Fruit fly (Drosophila melanogaster) whole organism, embryonic: ENCODE results near the gene DopEcR.

Source experiments
- B-H2 ChIP-seq: fragments of 200-800 bp; sonication (Bioruptor generic); optimal IDR thresholded peaks from 2 replicates; lab custom pipeline; 2018; ENCODE audit warnings: missing biosample characterization, mild to moderate bottlenecking, missing genetic modification characterization
- CG10462 ChIP-seq: fragments of 200-800 bp; sonication (Bioruptor generic); optimal IDR thresholded peaks from 2 replicates; lab custom pipeline; 2016; ENCODE audit warnings: missing biosample characterization, missing genetic modification characterization
- CG10543 ChIP-seq: fragments of 200-800 bp; sonication (Bioruptor generic); optimal IDR thresholded peaks from 3 replicates; lab custom pipeline; 2017; ENCODE audit warnings: missing biosample characterization, mild to moderate bottlenecking, missing genetic modification characterization, moderate library complexity
- CG11696 ChIP-seq: fragments of 200-800 bp; sonication (Bioruptor generic); IDR thresholded peaks from 2 replicates; pipeline ENCODE4 v1.3.6; 2022; ENCODE audit warnings: missing biosample characterization, missing genetic modification characterization
- CG12391 ChIP-seq: fragments of 200-800 bp; sonication (Bioruptor generic); optimal IDR thresholded peaks from 3 replicates; lab custom pipeline; 2018; ENCODE audit warnings: missing biosample characterization, mild to moderate bottlenecking, missing genetic modification characterization, moderate library complexity
- CG17361 ChIP-seq: fragments of 200-800 bp; sonication (Bioruptor generic); IDR thresholded peaks from 3 replicates; pipeline ENCODE4 v1.3.6; 2022; ENCODE audit warnings: missing biosample characterization, missing genetic modification characterization
- CG17385 ChIP-seq: fragments of 200-800 bp; sonication (Bioruptor generic); optimal IDR thresholded peaks from 3 replicates; lab custom pipeline; 2018; ENCODE audit warnings: missing biosample characterization, mild to moderate bottlenecking, missing genetic modification characterization
- CG1832 ChIP-seq: fragments of 200-800 bp; sonication (Bioruptor generic); optimal IDR thresholded peaks from 2 replicates; lab custom pipeline; 2017; ENCODE audit warnings: missing biosample characterization, mild to moderate bottlenecking, missing genetic modification characterization, inconsistent platforms
- CG2712 ChIP-seq: fragments of 200-800 bp; optimal IDR thresholded peaks from 3 replicates; lab custom pipeline; 2019; ENCODE audit warnings: missing biosample characterization, mild to moderate bottlenecking, missing genetic modification characterization, moderate library complexity
- CG31388 ChIP-seq: fragments of 200-800 bp; sonication (Bioruptor generic); optimal IDR thresholded peaks from 2 replicates; lab custom pipeline; 2016; ENCODE audit warnings: missing biosample characterization, missing genetic modification characterization
- CG31441 ChIP-seq: fragments of 200-800 bp; sonication (Bioruptor generic); IDR thresholded peaks from 2 replicates; pipeline ENCODE4 v1.3.6; 2022; ENCODE audit warnings: missing biosample characterization, missing genetic modification characterization
- CG4282 ChIP-seq: fragments of 200-800 bp; sonication (Bioruptor generic); optimal IDR thresholded peaks from 2 replicates; lab custom pipeline; 2016; ENCODE audit warnings: missing biosample characterization, missing genetic modification characterization
- CG6272 ChIP-seq: fragments of 200-800 bp; sonication (Bioruptor generic); IDR thresholded peaks from 2 replicates; pipeline ENCODE4 v1.3.6; 2022; ENCODE audit warnings: missing biosample characterization, missing genetic modification characterization
- CG7963 ChIP-seq: fragments of 200-800 bp; sonication (Bioruptor generic); IDR thresholded peaks from 3 replicates; pipeline ENCODE4 v1.3.6; 2022; ENCODE audit warnings: missing biosample characterization, missing genetic modification characterization; ENCODE audit not compliant: partially characterized antibody
- CG9817 ChIP-seq: fragments of 200-800 bp; sonication (Bioruptor generic); optimal IDR thresholded peaks from 2 replicates; lab custom pipeline; 2018; ENCODE audit warnings: missing biosample characterization, mild to moderate bottlenecking, missing genetic modification characterization, moderate library complexity
- CG9876 ChIP-seq: fragments of 200-800 bp; sonication (Bioruptor generic); optimal IDR thresholded peaks from 2 replicates; lab custom pipeline; 2016; ENCODE audit warnings: missing biosample characterization, missing genetic modification characterization
- Dad ChIP-seq: fragments of 200-800 bp; sonication (Bioruptor generic); optimal IDR thresholded peaks from 3 replicates; lab custom pipeline; 2016; ENCODE audit warnings: missing biosample characterization, missing genetic modification characterization
- Dll ChIP-seq: fragments of 200-800 bp; sonication (Bioruptor generic); IDR thresholded peaks from 4 replicates; pipeline ENCODE4 v1.3.6; 2022; ENCODE audit warnings: missing biosample characterization, missing genetic modification characterization; ENCODE audit not compliant: partially characterized antibody
- HLHmδ ChIP-seq: fragments of 200-800 bp; sonication (Bioruptor generic); optimal IDR thresholded peaks from 2 replicates; lab custom pipeline; 2018; ENCODE audit warnings: missing biosample characterization, mild to moderate bottlenecking, missing genetic modification characterization, moderate library complexity
- Hmx ChIP-seq: fragments of 200-800 bp; sonication (Bioruptor generic); optimal IDR thresholded peaks from 2 replicates; lab custom pipeline; 2016; ENCODE audit warnings: missing biosample characterization, missing genetic modification characterization
- Mad ChIP-seq: fragments of 200-800 bp; sonication (Bioruptor generic); optimal IDR thresholded peaks from 2 replicates; lab custom pipeline; 2016; ENCODE audit warnings: missing biosample characterization, missing genetic modification characterization
- Nf-YA ChIP-seq: fragments of 200-800 bp; sonication (Bioruptor generic); IDR thresholded peaks from 2 replicates; pipeline ENCODE4 v1.3.6; 2022; ENCODE audit warnings: missing biosample characterization, missing genetic modification characterization
- Pdp1 ChIP-seq, 2 experiments: fragments of 200-800 bp; sonication (Bioruptor generic); optimal IDR thresholded peaks; 3 replicates each; lab custom pipeline; 2016; ENCODE audit warnings: missing biosample characterization in 2 of 2, missing genetic modification characterization in 2 of 2, mild to moderate bottlenecking in 1 of 2, moderate library complexity in 1 of 2
- Rfx ChIP-seq: fragments of 200-800 bp; sonication (Bioruptor generic); IDR thresholded peaks from 2 replicates; pipeline ENCODE4 v1.3.6; 2022; ENCODE audit warnings: missing biosample characterization, missing genetic modification characterization
- Six4 ChIP-seq: fragments of 200-800 bp; sonication (Bioruptor generic); optimal IDR thresholded peaks from 2 replicates; lab custom pipeline; 2016; ENCODE audit warnings: missing biosample characterization, missing genetic modification characterization
- YL-1 ChIP-seq: fragments of 200-800 bp; sonication (Bioruptor generic); optimal IDR thresholded peaks from 3 replicates; lab custom pipeline; 2017; ENCODE audit warnings: missing biosample characterization, mild to moderate bottlenecking, missing genetic modification characterization
- ab ChIP-seq: fragments of 200-800 bp; sonication (Bioruptor generic); optimal IDR thresholded peaks from 2 replicates; lab custom pipeline; 2016; ENCODE audit warnings: missing biosample characterization, missing genetic modification characterization
- ara ChIP-seq: fragments of 200-800 bp; sonication (Bioruptor generic); IDR thresholded peaks from 2 replicates; pipeline ENCODE4 v1.3.6; 2022; ENCODE audit warnings: missing biosample characterization, missing genetic modification characterization
- ato ChIP-seq: fragments of 200-800 bp; sonication (Bioruptor generic); IDR thresholded peaks from 2 replicates; pipeline ENCODE4 v1.3.6; 2022; ENCODE audit warnings: missing biosample characterization, missing genetic modification characterization; ENCODE audit not compliant: partially characterized antibody
- az2 ChIP-seq: fragments of 200-800 bp; sonication (Bioruptor generic); optimal IDR thresholded peaks from 3 replicates; lab custom pipeline; 2016; ENCODE audit warnings: missing biosample characterization, missing genetic modification characterization
- bcd ChIP-seq: fragments of 200-800 bp; sonication (Bioruptor generic); optimal IDR thresholded peaks from 2 replicates; lab custom pipeline; 2017; ENCODE audit warnings: missing biosample characterization, mild to moderate bottlenecking, missing genetic modification characterization
- btn ChIP-seq: fragments of 200-800 bp; sonication (Bioruptor generic); optimal IDR thresholded peaks from 2 replicates; lab custom pipeline; 2016; ENCODE audit warnings: missing biosample characterization, missing genetic modification characterization
- chn ChIP-seq: fragments of 200-800 bp; sonication (Bioruptor generic); optimal IDR thresholded peaks from 2 replicates; lab custom pipeline; 2016; ENCODE audit warnings: missing biosample characterization, missing genetic modification characterization
- dati ChIP-seq: fragments of 200-800 bp; sonication (Bioruptor generic); IDR thresholded peaks from 2 replicates; pipeline ENCODE4 v1.3.6; 2022; ENCODE audit warnings: missing biosample characterization, missing genetic modification characterization
- dmrt11E ChIP-seq: fragments of 200-800 bp; sonication (Bioruptor generic); optimal IDR thresholded peaks from 3 replicates; lab custom pipeline; 2018; ENCODE audit warnings: missing biosample characterization, mild to moderate bottlenecking, missing genetic modification characterization, moderate library complexity
- ewg ChIP-seq: fragments of 200-800 bp; sonication (Bioruptor generic); optimal IDR thresholded peaks from 3 replicates; lab custom pipeline; 2017; ENCODE audit warnings: mild to moderate bottlenecking, missing biosample characterization, missing genetic modification reagents, missing genetic modification characterization
- gfzf ChIP-seq: fragments of 200-800 bp; sonication (Bioruptor generic); optimal IDR thresholded peaks from 2 replicates; lab custom pipeline; 2016; ENCODE audit warnings: missing biosample characterization, mild to moderate bottlenecking, missing genetic modification characterization, moderate library complexity
- h ChIP-seq: fragments of >200 bp; optimal IDR thresholded peaks from 2 replicates; lab custom pipeline; 2017
- knrl ChIP-seq: fragments of 200-800 bp; sonication (Bioruptor generic); IDR thresholded peaks from 3 replicates; pipeline ENCODE4 v1.3.6; 2022; ENCODE audit warnings: missing biosample characterization, missing genetic modification characterization; ENCODE audit not compliant: partially characterized antibody
- lola ChIP-seq, 3 experiments: fragments of >200 bp in 2 of 3; fragments of 200-800 bp in 1 of 3; sonication (Bioruptor generic) in 1 of 3; optimal IDR thresholded peaks; 2 replicates each; lab custom pipeline; 2017 to 2019; ENCODE audit warnings: missing biosample characterization in 3 of 3, missing genetic modification characterization in 3 of 3, mild to moderate bottlenecking in 1 of 3, moderate library complexity in 1 of 3
- nau ChIP-seq: fragments of 200-800 bp; sonication (Bioruptor generic); optimal IDR thresholded peaks from 3 replicates; lab custom pipeline; 2017; ENCODE audit warnings: missing biosample characterization, mild to moderate bottlenecking, missing genetic modification characterization, missing genetic modification reagents
- onecut ChIP-seq: fragments of 200-800 bp; sonication (Bioruptor generic); IDR thresholded peaks from 2 replicates; pipeline ENCODE4 v1.3.6; 2022; ENCODE audit warnings: missing biosample characterization, missing genetic modification characterization
- row ChIP-seq: fragments of 200-800 bp; sonication (Bioruptor generic); IDR thresholded peaks from 3 replicates; pipeline ENCODE4 v1.3.6; 2022; ENCODE audit warnings: missing biosample characterization, missing genetic modification characterization
- sc ChIP-seq, 3 experiments: fragments of >200 bp in 2 of 3; fragments of 200-800 bp in 1 of 3; sonication (Bioruptor generic) in 1 of 3; optimal IDR thresholded peaks; 2 replicates in 2 of 3; 3 replicates in 1 of 3; lab custom pipeline; 2017; ENCODE audit warnings: mild to moderate bottlenecking in 1 of 3, missing biosample characterization in 1 of 3, missing genetic modification characterization in 1 of 3, missing genetic modification reagents in 1 of 3
- sens ChIP-seq: fragments of 200-800 bp; sonication (Bioruptor generic); peaks from one replicate; lab custom pipeline; 2016; ENCODE audit warnings: missing biosample characterization, missing genetic modification characterization
- seq ChIP-seq: fragments of 200-800 bp; sonication (Bioruptor generic); IDR thresholded peaks from 2 replicates; pipeline ENCODE4 v1.3.6; 2022; ENCODE audit warnings: missing biosample characterization, missing genetic modification characterization
- stwl ChIP-seq: fragments of 200-800 bp; sonication (Bioruptor generic); optimal IDR thresholded peaks from 3 replicates; lab custom pipeline; 2018; ENCODE audit warnings: missing biosample characterization, mild to moderate bottlenecking, missing genetic modification characterization, moderate library complexity
- tap ChIP-seq: fragments of 200-800 bp; optimal IDR thresholded peaks from 3 replicates; lab custom pipeline; 2019; ENCODE audit warnings: missing biosample characterization, mild to moderate bottlenecking, missing genetic modification characterization, moderate library complexity
- tll ChIP-seq, 2 experiments: fragments of 200-800 bp in 1 of 2; fragments of >200 bp in 1 of 2; sonication (Bioruptor generic) in 1 of 2; optimal IDR thresholded peaks; 2 replicates each; lab custom pipeline; 2017 to 2019; ENCODE audit warnings: missing biosample characterization in 2 of 2, missing genetic modification characterization in 2 of 2, mild to moderate bottlenecking in 1 of 2, moderate library complexity in 1 of 2

The DopEcR gene

dm6 chr3L:4383543-4384325 lies 3.5 kb upstream of the DopEcR start (continued):
- TF ChIP-seq tll (GFP tag; optimal IDR thresholded peaks at IDR 0.05; lab: Kevin White, UChicago), result no peak
- TF ChIP-seq CG11696 (GFP tag; lab: Robert Waterston, UW), result peak; percentile 18; the same call in 1 of the 2 replicates
- TF ChIP-seq nau (GFP tag; lab: Kevin White, UChicago), result no peak
- no peak for TF ChIP-seq Six4 (GFP tag; lab: Kevin White, UChicago)
- no peak for TF ChIP-seq Hmx (GFP tag; lab: Kevin White, UChicago)
- TF ChIP-seq bcd (GFP tag; lab: Kevin White, UChicago), result no peak
- no peak for TF ChIP-seq B-H2
- no peak for TF ChIP-seq knrl (GFP tag; lab: Robert Waterston, UW)
- TF ChIP-seq chn (GFP tag; lab: Kevin White, UChicago), result no peak
- TF ChIP-seq Pdp1 (GFP tag; optimal IDR thresholded peaks at IDR 0.05; lab: Kevin White, UChicago), result no peak
- no peak for TF ChIP-seq Dad (GFP tag; lab: Kevin White, UChicago)
- no peak for TF ChIP-seq Mad (GFP tag; lab: Kevin White, UChicago)
- peak; percentile 55 for TF ChIP-seq CG6272 (GFP tag; lab: Robert Waterston, UW)
- TF ChIP-seq lola (GFP tag; optimal IDR thresholded peaks at IDR 0.05; lab: Kevin White, UChicago), result no peak
- TF ChIP-seq sens, result peak; percentile 7
- TF ChIP-seq Nf-YA, result no peak
- no peak for TF ChIP-seq seq (GFP tag; lab: Robert Waterston, UW)
- TF ChIP-seq gfzf, result no peak
- no peak for TF ChIP-seq HLHmδ (GFP tag; lab: Kevin White, UChicago)
- TF ChIP-seq tap (tag; lab: Kevin White, UChicago), result no peak
- no peak for TF ChIP-seq CG9817 (tag; lab: Kevin White, UChicago)
- no peak for TF ChIP-seq dmrt11E
- 0 out of 3 replicates have a peak, but pooled peaks have one; percentile 21 for TF ChIP-seq CG7963 (GFP tag; lab: Robert Waterston, UW)
- peak; percentile 43; the same call in 1 of the 2 replicates for TF ChIP-seq ato (GFP tag; lab: Robert Waterston, UW)
- no peak for TF ChIP-seq stwl (tag; lab: Kevin White, UChicago)
- TF ChIP-seq ewg (GFP tag; lab: Kevin White, UChicago), result no peak
- TF ChIP-seq sc (optimal IDR thresholded peaks at IDR 0.05; lab: Kevin White, UChicago), result no peak
- no peak for TF ChIP-seq sc (GFP tag; optimal IDR thresholded peaks at IDR 0.05; lab: Kevin White, UChicago)
- TF ChIP-seq btn (GFP tag; lab: Kevin White, UChicago), result no peak
- no peak for TF ChIP-seq CG17385 (GFP tag; lab: Kevin White, UChicago)
- peak; percentile 14 for TF ChIP-seq CG2712 (tag; lab: Kevin White, UChicago)
- TF ChIP-seq CG9876 (GFP tag; lab: Kevin White, UChicago), result no peak
- TF ChIP-seq CG31388 (GFP tag; lab: Kevin White, UChicago), result no peak
- no peak for TF ChIP-seq ara (GFP tag; lab: Robert Waterston, UW)
- TF ChIP-seq CG10543 (GFP tag; lab: Kevin White, UChicago), result no peak
- no peak for TF ChIP-seq CG10462 (GFP tag; lab: Kevin White, UChicago)
- no peak for TF ChIP-seq CG12391 (tag; lab: Kevin White, UChicago)
- TF ChIP-seq h (lab: Kevin White, UChicago), result no peak
- no peak for TF ChIP-seq ab
- TF ChIP-seq onecut (GFP tag; lab: Robert Waterston, UW), result no peak
- TF ChIP-seq YL-1, result no peak
- no peak for TF ChIP-seq CG31441 (GFP tag; lab: Robert Waterston, UW)
- 0 out of 2 replicates have a peak, but pooled peaks have one; percentile 20 for TF ChIP-seq Rfx (GFP tag; lab: Robert Waterston, UW)
- no peak for TF ChIP-seq dati
- TF ChIP-seq row, result peak; percentile 35; the same call in 1 of the 3 replicates
- TF ChIP-seq Dll (GFP tag; lab: Robert Waterston, UW), result no peak
- TF ChIP-seq CG4282 (GFP tag; lab: Kevin White, UChicago), result no peak
- TF ChIP-seq CG1832 (GFP tag; lab: Kevin White, UChicago), result no peak
- peak; percentile 48; the same call in 2 of the 3 replicates for TF ChIP-seq CG17361 (GFP tag; lab: Robert Waterston, UW)
- no peak for TF ChIP-seq az2
